Fruit fly (Drosophila melanogaster) whole organism, embryonic: ENCODE measurements around the gene CG17359.

ENCODE experiments used
- B-H2 ChIP-seq: fragments of 200-800 bp; sonication (Bioruptor generic); optimal IDR thresholded peaks from 2 replicates; lab custom pipeline; 2018; ENCODE audit warnings: missing biosample characterization, mild to moderate bottlenecking, missing genetic modification characterization
- C15 ChIP-seq: fragments of 200-800 bp; sonication (Bioruptor generic); IDR thresholded peaks from 3 replicates; pipeline ENCODE4 v1.3.6; 2022; ENCODE audit warnings: missing biosample characterization, missing genetic modification characterization
- CG11398 ChIP-seq: fragments of 200-800 bp; sonication (Bioruptor generic); optimal IDR thresholded peaks from 2 replicates; lab custom pipeline; 2016; ENCODE audit warnings: missing biosample characterization, missing genetic modification characterization
- CG12744 ChIP-seq: fragments of 200-800 bp; sonication (Bioruptor generic); optimal IDR thresholded peaks from 2 replicates; lab custom pipeline; 2016; ENCODE audit warnings: missing biosample characterization, missing genetic modification characterization
- CG1602 ChIP-seq: fragments of 200-800 bp; sonication (Bioruptor generic); optimal IDR thresholded peaks from 3 replicates; lab custom pipeline; 2016; ENCODE audit warnings: missing biosample characterization, missing genetic modification characterization
- CG30020 ChIP-seq: fragments of 200-800 bp; optimal IDR thresholded peaks from 2 replicates; lab custom pipeline; 2019; ENCODE audit warnings: missing biosample characterization, mild to moderate bottlenecking, missing genetic modification characterization, moderate library complexity
- CG31224 ChIP-seq: fragments of 200-800 bp; sonication (Bioruptor generic); IDR thresholded peaks from 2 replicates; pipeline ENCODE4 v1.3.6; 2022; ENCODE audit warnings: missing biosample characterization, missing genetic modification characterization
- CG3995 ChIP-seq: fragments of 200-800 bp; sonication (Bioruptor generic); optimal IDR thresholded peaks from 3 replicates; lab custom pipeline; 2016; ENCODE audit warnings: missing biosample characterization, missing genetic modification characterization
- CG4282 ChIP-seq: fragments of 200-800 bp; sonication (Bioruptor generic); optimal IDR thresholded peaks from 2 replicates; lab custom pipeline; 2016; ENCODE audit warnings: missing biosample characterization, missing genetic modification characterization
- CG4328 ChIP-seq: fragments of 200-800 bp; sonication (Bioruptor generic); optimal IDR thresholded peaks from 3 replicates; lab custom pipeline; 2017; ENCODE audit warnings: missing biosample characterization, missing genetic modification reagents, missing genetic modification characterization
- CG4707 ChIP-seq: fragments of 200-800 bp; sonication (Bioruptor generic); optimal IDR thresholded peaks from 2 replicates; lab custom pipeline; 2018; ENCODE audit warnings: missing biosample characterization, mild to moderate bottlenecking, missing genetic modification characterization, moderate library complexity
- CG4854 ChIP-seq: fragments of 200-800 bp; sonication (Bioruptor generic); optimal IDR thresholded peaks from 2 replicates; lab custom pipeline; 2016; ENCODE audit warnings: missing biosample characterization, missing genetic modification characterization, inconsistent platforms
- CG5245 ChIP-seq: fragments of 200-800 bp; sonication (Bioruptor generic); optimal IDR thresholded peaks from 3 replicates; lab custom pipeline; 2016; ENCODE audit warnings: missing biosample characterization, missing genetic modification characterization
- CG6765 ChIP-seq: fragments of 200-800 bp; sonication (Bioruptor generic); optimal IDR thresholded peaks from 3 replicates; lab custom pipeline; 2017; ENCODE audit warnings: missing biosample characterization, mild to moderate bottlenecking, missing genetic modification characterization
- CG6791 ChIP-seq: fragments of 200-800 bp; sonication (Bioruptor generic); IDR thresholded peaks from 3 replicates; pipeline ENCODE4 v1.3.6; 2022; ENCODE audit warnings: missing biosample characterization, missing genetic modification characterization; ENCODE audit not compliant: partially characterized antibody
- CG7271 ChIP-seq: fragments of 200-800 bp; sonication (Bioruptor generic); optimal IDR thresholded peaks from 2 replicates; lab custom pipeline; 2018; ENCODE audit warnings: missing biosample characterization, mild to moderate bottlenecking, missing genetic modification characterization, moderate library complexity
- Chrac-16 ChIP-seq: fragments of 200-800 bp; sonication (Bioruptor generic); optimal IDR thresholded peaks from 3 replicates; lab custom pipeline; 2016; ENCODE audit warnings: missing biosample characterization, missing genetic modification characterization
- CkIIα-i1 ChIP-seq: fragments of 200-800 bp; sonication (Bioruptor generic); IDR thresholded peaks from 2 replicates; pipeline ENCODE4 v1.3.6; 2022; ENCODE audit warnings: missing biosample characterization, missing genetic modification characterization
- Doc3 ChIP-seq: fragments of 200-800 bp; sonication (Bioruptor generic); IDR thresholded peaks from 3 replicates; pipeline ENCODE4 v1.3.6; 2022; ENCODE audit warnings: missing biosample characterization, missing genetic modification characterization; ENCODE audit not compliant: partially characterized antibody
- Elba2 ChIP-seq: fragments of 200-800 bp; sonication (Bioruptor generic); optimal IDR thresholded peaks from 3 replicates; lab custom pipeline; 2016; ENCODE audit warnings: missing biosample characterization, missing genetic modification characterization
- Fer1 ChIP-seq: fragments of 200-800 bp; sonication (Bioruptor generic); optimal IDR thresholded peaks from 2 replicates; lab custom pipeline; 2017; ENCODE audit warnings: missing biosample characterization, mild to moderate bottlenecking, missing genetic modification characterization
- Gug ChIP-seq: fragments of 200-800 bp; sonication (Bioruptor generic); IDR thresholded peaks from 4 replicates; pipeline ENCODE4 v1.3.6; 2022; ENCODE audit warnings: missing biosample characterization, missing genetic modification characterization
- H15 ChIP-seq: fragments of 200-800 bp; sonication (Bioruptor generic); IDR thresholded peaks from 3 replicates; pipeline ENCODE4 v1.3.6; 2022; ENCODE audit warnings: missing biosample characterization, missing genetic modification characterization
- Hmr ChIP-seq: fragments of 200-800 bp; sonication (Bioruptor generic); optimal IDR thresholded peaks from 3 replicates; lab custom pipeline; 2017; ENCODE audit warnings: mild to moderate bottlenecking, missing biosample characterization, missing genetic modification reagents, missing genetic modification characterization
- Myb ChIP-seq: fragments of 200-800 bp; sonication (Bioruptor generic); optimal IDR thresholded peaks from 2 replicates; lab custom pipeline; 2016; ENCODE audit warnings: missing biosample characterization, missing genetic modification characterization
- Six4 ChIP-seq: fragments of 200-800 bp; sonication (Bioruptor generic); optimal IDR thresholded peaks from 2 replicates; lab custom pipeline; 2016; ENCODE audit warnings: missing biosample characterization, missing genetic modification characterization
- Trl ChIP-seq, 3 experiments: fragments of >200 bp in 2 of 3; fragments of 200-800 bp in 1 of 3; sonication (Bioruptor generic) in 1 of 3; optimal IDR thresholded peaks; 2 replicates in 1 of 3; 3 replicates in 2 of 3; lab custom pipeline; 2016 to 2017; ENCODE audit warnings: missing biosample characterization in 1 of 3, missing genetic modification characterization in 1 of 3
- Vsx1 ChIP-seq: fragments of 200-800 bp; sonication (Bioruptor generic); optimal IDR thresholded peaks from 2 replicates; lab custom pipeline; 2017; ENCODE audit warnings: missing biosample characterization, mild to moderate bottlenecking, missing genetic modification characterization, missing genetic modification reagents
- ac ChIP-seq: fragments of 200-800 bp; sonication (Bioruptor generic); optimal IDR thresholded peaks from 3 replicates; lab custom pipeline; 2017; ENCODE audit warnings: missing biosample characterization, mild to moderate bottlenecking, missing genetic modification characterization
- al ChIP-seq: fragments of 200-800 bp; sonication (Bioruptor generic); IDR thresholded peaks from 2 replicates; pipeline ENCODE4 v1.3.6; 2022; ENCODE audit warnings: missing biosample characterization, missing genetic modification characterization
- btn ChIP-seq: fragments of 200-800 bp; sonication (Bioruptor generic); optimal IDR thresholded peaks from 2 replicates; lab custom pipeline; 2016; ENCODE audit warnings: missing biosample characterization, missing genetic modification characterization
- cg ChIP-seq: fragments of 200-800 bp; sonication (Bioruptor generic); optimal IDR thresholded peaks from 3 replicates; lab custom pipeline; 2019; ENCODE audit warnings: missing biosample characterization, mild to moderate bottlenecking, missing genetic modification characterization, moderate library complexity
- disco-r ChIP-seq: fragments of 200-800 bp; sonication (Bioruptor generic); optimal IDR thresholded peaks from 2 replicates; lab custom pipeline; 2016; ENCODE audit warnings: missing biosample characterization, missing genetic modification characterization
- esg ChIP-seq: fragments of 200-800 bp; sonication (Bioruptor generic); conservative IDR thresholded peaks from 2 replicates; pipeline ENCODE4 v1.3.6; 2022; ENCODE audit warnings: missing biosample characterization, missing genetic modification characterization
- fd3F ChIP-seq: fragments of 200-800 bp; sonication (Bioruptor generic); optimal IDR thresholded peaks from 2 replicates; lab custom pipeline; 2018; ENCODE audit warnings: missing biosample characterization, mild to moderate bottlenecking, missing genetic modification characterization, moderate library complexity
- hb ChIP-seq: fragments of 200-800 bp; sonication (Bioruptor generic); IDR thresholded peaks from 3 replicates; pipeline ENCODE4 v1.3.6; 2022; ENCODE audit warnings: missing biosample characterization, missing genetic modification characterization; ENCODE audit not compliant: partially characterized antibody
- ind ChIP-seq: fragments of 200-800 bp; sonication (Bioruptor generic); optimal IDR thresholded peaks from 3 replicates; lab custom pipeline; 2016; ENCODE audit warnings: missing biosample characterization, missing genetic modification characterization
- insv ChIP-seq, 2 experiments: fragments of 200-800 bp; sonication (Bioruptor generic); optimal IDR thresholded peaks; 3 replicates each; lab custom pipeline; 2016 to 2018; ENCODE audit warnings: missing biosample characterization in 2 of 2, missing genetic modification characterization in 2 of 2
- luna ChIP-seq: fragments of 200-800 bp; sonication (Bioruptor generic); optimal IDR thresholded peaks from 2 replicates; lab custom pipeline; 2016; ENCODE audit warnings: missing biosample characterization, missing genetic modification characterization
- mam ChIP-seq: fragments of 200-800 bp; sonication (Bioruptor generic); optimal IDR thresholded peaks from 3 replicates; lab custom pipeline; 2016; ENCODE audit warnings: missing biosample characterization, missing genetic modification characterization
- p53 ChIP-seq: fragments of 200-800 bp; sonication (Bioruptor generic); optimal IDR thresholded peaks from 2 replicates; lab custom pipeline; 2016; ENCODE audit warnings: missing biosample characterization, missing genetic modification characterization
- pho ChIP-seq: fragments of 200-800 bp; sonication (Bioruptor generic); optimal IDR thresholded peaks from 2 replicates; lab custom pipeline; 2016; ENCODE audit warnings: missing biosample characterization, missing genetic modification characterization
- prd ChIP-seq, 3 experiments: fragments of >200 bp in 2 of 3; fragments of 200-800 bp in 1 of 3; sonication (Bioruptor generic) in 1 of 3; optimal IDR thresholded peaks in 2 of 3; IDR thresholded peaks in 1 of 3; 2 replicates in 2 of 3; 3 replicates in 1 of 3; pipeline versions ENCODE4 v1.3.6 to Lab custom; 2017 to 2022; ENCODE audit warnings: missing biosample characterization in 1 of 3, missing genetic modification characterization in 1 of 3
- pros ChIP-seq: fragments of 200-800 bp; sonication (Bioruptor generic); optimal IDR thresholded peaks from 3 replicates; lab custom pipeline; 2019; ENCODE audit warnings: missing biosample characterization, mild to moderate bottlenecking, missing genetic modification characterization, moderate library complexity
- sna ChIP-seq: fragments of 200-800 bp; sonication (Bioruptor generic); IDR thresholded peaks from 2 replicates; pipeline ENCODE4 v1.3.6; 2022; ENCODE audit warnings: missing biosample characterization, missing genetic modification characterization; ENCODE audit not compliant: partially characterized antibody
- usp ChIP-seq: fragments of >200 bp; optimal IDR thresholded peaks from 2 replicates; lab custom pipeline; 2017; ENCODE audit warnings: missing biosample characterization, missing genetic modification characterization
- vvl ChIP-seq: fragments of 200-800 bp; sonication (Bioruptor generic); IDR thresholded peaks from 2 replicates; pipeline ENCODE4 v1.3.6; 2022; ENCODE audit warnings: missing biosample characterization, missing genetic modification characterization
- wek ChIP-seq: fragments of 200-800 bp; sonication (Bioruptor generic); optimal IDR thresholded peaks from 3 replicates; lab custom pipeline; 2018; ENCODE audit warnings: missing biosample characterization, mild to moderate bottlenecking, missing genetic modification characterization, moderate library complexity

CG17359 gene

DNA sequence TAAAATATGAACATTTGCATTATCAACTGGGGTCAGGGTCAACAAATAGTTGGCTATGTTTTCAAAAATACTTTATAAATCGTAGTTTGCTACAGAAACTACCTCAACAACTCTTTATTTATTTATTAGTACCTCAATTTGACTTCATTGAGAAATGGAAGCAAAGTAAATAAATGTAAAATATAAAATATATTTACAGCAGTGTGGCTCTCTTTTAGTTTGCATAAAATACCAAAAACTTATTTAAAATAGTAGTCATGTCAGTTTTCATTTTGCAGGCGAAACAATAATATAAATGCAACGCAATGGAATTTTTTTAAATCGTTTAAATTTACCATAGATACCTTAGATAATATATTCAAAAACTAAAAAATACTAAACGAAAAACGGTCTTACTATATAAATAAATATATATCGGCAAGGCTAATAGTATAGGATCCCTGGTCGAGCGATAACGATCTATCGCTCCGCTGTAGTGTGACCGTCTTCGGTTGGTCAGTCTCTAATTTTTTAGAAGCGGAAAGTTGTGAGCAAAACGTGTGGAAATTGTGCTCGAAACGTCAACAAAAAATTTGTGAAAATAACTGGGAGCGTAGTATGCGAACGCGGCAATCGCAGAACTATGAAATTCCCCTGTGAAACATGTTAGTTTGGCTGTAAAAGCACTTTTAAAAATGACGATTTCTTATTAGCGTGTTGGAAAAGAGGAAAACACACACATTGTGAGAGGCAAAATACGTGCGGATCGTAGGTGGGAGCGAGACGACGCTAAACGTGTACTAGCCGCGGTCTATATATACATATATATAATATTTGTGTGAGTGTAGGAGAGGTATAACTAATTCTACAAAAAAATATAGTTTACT, 2.8 kb upstream of the CG17359 start, which contains the start of the genes Nprl3 and upSET (continued):
- no peak for TF ChIP-seq CG4707 (GFP tag; lab: Kevin White, UChicago)
- no peak for TF ChIP-seq ac (GFP tag; lab: Kevin White, UChicago)
- TF ChIP-seq Hmr (GFP tag; lab: Kevin White, UChicago) = peak; percentile 34
- no peak for TF ChIP-seq CG4328 (GFP tag; lab: Kevin White, UChicago)
- TF ChIP-seq Myb (GFP tag; lab: Kevin White, UChicago) = peak; percentile 6
- TF ChIP-seq B-H2 (GFP tag; lab: Kevin White, UChicago) = no peak
- no peak for TF ChIP-seq CG4854 (GFP tag; lab: Kevin White, UChicago)
- no peak for TF ChIP-seq disco-r (GFP tag; lab: Kevin White, UChicago)
- TF ChIP-seq CG3995 = no peak
- no peak for TF ChIP-seq CG1602 (GFP tag; lab: Kevin White, UChicago)
- no peak for TF ChIP-seq p53 (GFP tag; lab: Kevin White, UChicago)
- TF ChIP-seq CG31224 (GFP tag; lab: Robert Waterston, UW) = no peak
- 0 out of 2 replicates have a peak, but pooled peaks have one; percentile 2 for TF ChIP-seq vvl (GFP tag; lab: Robert Waterston, UW)
- TF ChIP-seq Fer1 = no peak
- TF ChIP-seq al (GFP tag; lab: Robert Waterston, UW) = no peak
- TF ChIP-seq Trl (optimal IDR thresholded peaks at IDR 0.05; lab: Kevin White, UChicago) = no peak
- TF ChIP-seq Trl (GFP tag; optimal IDR thresholded peaks at IDR 0.05; lab: Kevin White, UChicago) = no peak
- TF ChIP-seq Six4 (GFP tag; lab: Kevin White, UChicago) = no peak
- TF ChIP-seq CG11398 (GFP tag; lab: Kevin White, UChicago) = no peak
- TF ChIP-seq Chrac-16 (GFP tag; lab: Kevin White, UChicago) = no peak
- no peak for TF ChIP-seq btn (GFP tag; lab: Kevin White, UChicago)
- no peak for TF ChIP-seq H15 (GFP tag; lab: Robert Waterston, UW)
- TF ChIP-seq CG6765 (GFP tag; lab: Kevin White, UChicago) = no peak
- no peak for TF ChIP-seq CG4282 (GFP tag; lab: Kevin White, UChicago)
- TF ChIP-seq mam (GFP tag; lab: Kevin White, UChicago) = no peak
- TF ChIP-seq Vsx1 = no peak
- no peak for TF ChIP-seq cg (GFP tag; lab: Kevin White, UChicago)
- no peak for TF ChIP-seq CG7271 (tag; lab: Kevin White, UChicago)
- no peak for TF ChIP-seq pros (GFP tag; lab: Kevin White, UChicago)
- TF ChIP-seq CG6791 (GFP tag; lab: Robert Waterston, UW) = peak; percentile 83
- TF ChIP-seq Doc3 (GFP tag; lab: Robert Waterston, UW) = peak; percentile 80
- TF ChIP-seq CkIIα-i1 (GFP tag; lab: Robert Waterston, UW) = no peak
- no peak for TF ChIP-seq C15
- peak in 1 of 2 experiments; percentile 27 for TF ChIP-seq insv (GFP tag; optimal IDR thresholded peaks at IDR 0.05; lab: Kevin White, UChicago)
- no peak for TF ChIP-seq wek (GFP tag; lab: Kevin White, UChicago)
- no peak for TF ChIP-seq prd (optimal IDR thresholded peaks at IDR 0.05; lab: Kevin White, UChicago)
- peak; percentile 21; the same call in 1 of the 3 replicates for TF ChIP-seq prd (GFP tag; IDR thresholded peaks at IDR 0.05; lab: Robert Waterston, UW)
- peak; percentile 16 for TF ChIP-seq pho
- peak; percentile 83 for TF ChIP-seq hb (GFP tag; lab: Robert Waterston, UW)
- no peak for TF ChIP-seq ind (GFP tag; lab: Kevin White, UChicago)
- TF ChIP-seq fd3F (GFP tag; lab: Kevin White, UChicago) = no peak
- no peak for TF ChIP-seq CG5245 (GFP tag; lab: Kevin White, UChicago)
- no peak for TF ChIP-seq CG12744 (GFP tag; lab: Kevin White, UChicago)
- peak; percentile 86 for TF ChIP-seq sna (GFP tag; lab: Robert Waterston, UW)
- no peak for TF ChIP-seq luna (GFP tag; lab: Kevin White, UChicago)
- TF ChIP-seq usp (GFP tag; lab: Kevin White, UChicago) = no peak
- no peak for TF ChIP-seq esg
- no peak for TF ChIP-seq Gug (GFP tag; lab: Robert Waterston, UW)
- peak; percentile 59 for TF ChIP-seq CG30020 (tag; lab: Kevin White, UChicago)
- TF ChIP-seq Elba2 (GFP tag; lab: Kevin White, UChicago) = peak; percentile 87
